Worm (Caenorhabditis elegans): ENCODE results near the gene htp-1.

DNA sequence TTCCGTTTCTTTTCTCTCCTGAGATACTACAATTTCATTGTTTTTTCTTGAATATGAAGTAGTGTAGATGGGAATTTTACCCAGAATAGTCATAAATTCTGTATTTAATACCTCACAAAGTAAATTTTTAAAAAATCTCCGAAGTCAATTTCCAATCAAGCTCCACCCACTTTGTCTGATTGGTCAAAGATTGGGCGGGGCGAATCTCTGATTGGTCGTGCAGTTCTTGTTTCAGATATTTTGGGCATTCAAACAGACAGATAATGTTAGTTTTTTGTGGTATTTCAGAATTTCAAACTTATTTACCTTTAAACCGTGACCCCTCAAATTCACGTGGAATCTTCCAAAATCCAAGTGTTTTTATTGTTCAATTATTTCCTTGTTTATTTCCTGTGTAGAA is 30.8 kb downstream of the htp-1 start, which contains the start of gene F41H10.5:
- TF ChIP-seq him-1 (tag; optimal IDR thresholded peaks at IDR 0.05): no peak
- no peak for TF ChIP-seq dao-5 (tag; optimal IDR thresholded peaks at IDR 0.05)
- no peak for TF ChIP-seq W03F9.2 (tag; optimal IDR thresholded peaks at IDR 0.05)
